Worm (Caenorhabditis elegans): ENCODE data around the gene C47G2.3.

ce11 chrII:11274876-11275275, 15.1 kb downstream of the C47G2.3 start:
- TF ChIP-seq dao-5 (tag; optimal IDR thresholded peaks at IDR 0.05) = no peak
- no peak for TF ChIP-seq him-1 (tag; optimal IDR thresholded peaks at IDR 0.05)
